Worm (Caenorhabditis elegans): ENCODE measurements around the gene ceh-13.

DNA sequence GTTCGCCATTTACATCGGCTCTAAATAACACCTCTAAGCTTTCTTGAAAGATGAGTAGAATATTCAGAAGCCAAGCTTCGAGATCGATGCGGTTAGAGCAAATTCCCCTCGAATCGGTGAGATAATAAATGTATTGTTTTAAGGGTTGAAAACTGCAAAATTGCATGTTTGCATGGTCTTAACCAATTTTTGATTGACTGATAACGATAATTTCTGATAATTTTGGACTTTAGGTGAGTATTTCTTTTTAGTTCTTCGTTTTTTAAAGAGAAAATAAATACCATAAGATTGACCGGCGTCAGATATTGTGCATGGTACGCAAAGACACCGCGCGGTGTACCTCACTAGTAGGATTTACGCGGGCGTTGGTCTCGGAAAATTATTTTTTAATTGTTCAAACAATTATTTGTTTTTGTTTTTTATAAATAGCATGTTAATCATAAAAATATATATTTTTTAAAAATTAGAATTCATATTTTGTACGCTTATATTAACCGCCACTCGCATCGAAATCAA, 28.7 kb downstream of the ceh-13 start, which contains the start of gene cup-5:
- TF ChIP-seq ama-1 (optimal IDR thresholded peaks at IDR 0.05) = no peak
- no peak for TF ChIP-seq sea-1 (GFP tag; conservative IDR thresholded peaks at IDR 0.05)
- TF ChIP-seq flt-1 (GFP tag; IDR thresholded peaks at IDR 0.05) = no peak
- no peak for TF ChIP-seq ceh-36 (tag; optimal IDR thresholded peaks at IDR 0.05)
- TF ChIP-seq aly-1 (tag; optimal IDR thresholded peaks at IDR 0.05) = no peak
- no peak for TF ChIP-seq pes-1 (GFP tag; IDR thresholded peaks at IDR 0.05)
- no peak for TF ChIP-seq ceh-13 (GFP tag; optimal IDR thresholded peaks at IDR 0.05)

Measured in whole organism, early embryonic.